Worm (Caenorhabditis elegans) whole organism, L2 larva: Measurements from ENCODE around the gene slc-17.3.

ENCODE experiments used
- C34F6.9 ChIP-seq: fragments of 150-350 bp; optimal IDR thresholded peaks from 2 replicates; lab custom pipeline; 2014; ENCODE audit warnings: missing biosample characterization, missing genetic modification characterization
- F13H6.1 ChIP-seq: sonication (generic microtip); optimal IDR thresholded peaks from 2 replicates; lab custom pipeline; 2016; ENCODE audit warnings: missing genetic modification characterization, missing compliant biosample characterization
- Y55F3AM.14 ChIP-seq: fragments of 200-800 bp; sonication (Bioruptor generic); optimal IDR thresholded peaks from 2 replicates; lab custom pipeline; 2018; ENCODE audit warnings: mild to moderate bottlenecking, missing genetic modification characterization, missing compliant biosample characterization
- alr-1 ChIP-seq: fragments of 150-350 bp; optimal IDR thresholded peaks from 2 replicates; lab custom pipeline; 2014; ENCODE audit warnings: missing biosample characterization, missing genetic modification characterization
- aly-2 ChIP-seq: fragments of 150-350 bp; optimal IDR thresholded peaks from 2 replicates; lab custom pipeline; 2014; ENCODE audit warnings: missing biosample characterization, missing genetic modification characterization
- ama-1 ChIP-seq: fragments of 150-350 bp; optimal IDR thresholded peaks from 2 replicates; lab custom pipeline; 2018; ENCODE audit warnings: inconsistent platforms
- blmp-1 ChIP-seq: sonication (generic microtip); optimal IDR thresholded peaks from 2 replicates; lab custom pipeline; 2017; ENCODE audit warnings: missing genetic modification characterization, mild to moderate bottlenecking, missing compliant biosample characterization, antibody characterized with exemption, moderate library complexity; ENCODE audit not compliant: insufficient read depth
- ceh-16 ChIP-seq: fragments of 150-350 bp; optimal IDR thresholded peaks from 2 replicates; lab custom pipeline; 2014; ENCODE audit warnings: missing biosample characterization, missing genetic modification characterization
- egl-27 ChIP-seq: sonication (generic microtip); optimal IDR thresholded peaks from 3 replicates; lab custom pipeline; 2017; ENCODE audit warnings: missing biosample characterization, missing genetic modification reagents, missing genetic modification characterization
- elt-3 ChIP-seq: sonication (generic microtip); optimal IDR thresholded peaks from 2 replicates; lab custom pipeline; 2017; ENCODE audit warnings: missing biosample characterization, missing genetic modification characterization
- fos-1 ChIP-seq: fragments of 150-350 bp; optimal IDR thresholded peaks from 2 replicates; lab custom pipeline; 2014; ENCODE audit warnings: missing biosample characterization, missing genetic modification characterization
- lin-13 ChIP-seq: fragments of 150-350 bp; optimal IDR thresholded peaks from 2 replicates; lab custom pipeline; 2014; ENCODE audit warnings: missing biosample characterization, missing genetic modification reagents, missing genetic modification characterization
- lsy-2 ChIP-seq, 2 experiments: fragments of 150-350 bp in 1 of 2; sonication (generic microtip) in 1 of 2; optimal IDR thresholded peaks; 2 replicates each; lab custom pipeline; 2014 to 2017; ENCODE audit warnings: missing biosample characterization in 2 of 2, missing genetic modification characterization in 2 of 2
- mab-5 ChIP-seq: fragments of 150-350 bp; optimal IDR thresholded peaks from 2 replicates; lab custom pipeline; 2014; ENCODE audit warnings: missing biosample characterization, missing genetic modification characterization
- mbf-1 ChIP-seq: sonication (generic microtip); optimal IDR thresholded peaks from 2 replicates; lab custom pipeline; 2017; ENCODE audit warnings: missing biosample characterization, missing genetic modification characterization
- nhr-10 ChIP-seq: sonication (generic microtip); optimal IDR thresholded peaks from 2 replicates; lab custom pipeline; 2017; ENCODE audit warnings: missing biosample characterization, missing genetic modification characterization
- nhr-129 ChIP-seq: fragments of 150-350 bp; optimal IDR thresholded peaks from 2 replicates; lab custom pipeline; 2014; ENCODE audit warnings: missing biosample characterization, missing genetic modification characterization
- nhr-21 ChIP-seq: fragments of 150-350 bp; optimal IDR thresholded peaks from 2 replicates; lab custom pipeline; 2014; ENCODE audit warnings: missing biosample characterization, missing genetic modification characterization
- nhr-23 ChIP-seq: fragments of 150-350 bp; optimal IDR thresholded peaks from 2 replicates; lab custom pipeline; 2014; ENCODE audit warnings: missing biosample characterization, missing genetic modification reagents, missing genetic modification characterization
- nhr-237 ChIP-seq: fragments of 150-350 bp; optimal IDR thresholded peaks from 2 replicates; lab custom pipeline; 2014; ENCODE audit warnings: missing biosample characterization, missing genetic modification characterization
- nhr-77 ChIP-seq: fragments of 150-350 bp; optimal IDR thresholded peaks from 2 replicates; lab custom pipeline; 2014; ENCODE audit warnings: missing biosample characterization, missing genetic modification characterization
- peb-1 ChIP-seq: fragments of 150-350 bp; optimal IDR thresholded peaks from 2 replicates; lab custom pipeline; 2014; ENCODE audit warnings: missing biosample characterization, missing genetic modification characterization
- sem-4 ChIP-seq: fragments of 150-350 bp; optimal IDR thresholded peaks from 2 replicates; lab custom pipeline; 2014; ENCODE audit warnings: missing biosample characterization, missing genetic modification reagents, missing genetic modification characterization
- snpc-4 ChIP-seq: fragments of 150-350 bp; optimal IDR thresholded peaks from 2 replicates; lab custom pipeline; 2014; ENCODE audit warnings: missing biosample characterization, missing genetic modification characterization
- unc-39 ChIP-seq: fragments of 150-350 bp; optimal IDR thresholded peaks from 2 replicates; lab custom pipeline; 2014; ENCODE audit warnings: missing biosample characterization, missing genetic modification characterization
- unc-55 ChIP-seq: fragments of 150-350 bp; sonication (generic microtip); optimal IDR thresholded peaks from 3 replicates; lab custom pipeline; 2014; ENCODE audit warnings: missing biosample characterization, missing genetic modification reagents, missing genetic modification characterization
- unc-62 ChIP-seq: fragments of 150-350 bp; optimal IDR thresholded peaks from 2 replicates; lab custom pipeline; 2014; ENCODE audit warnings: missing biosample characterization, missing genetic modification reagents, missing genetic modification characterization
- ztf-1 ChIP-seq: fragments of 200-800 bp; sonication (Bioruptor generic); conservative IDR thresholded peaks from 2 replicates; pipeline ENCODE4 v1.3.6; 2022; ENCODE audit warnings: missing genetic modification characterization, missing compliant biosample characterization
- ztf-11 ChIP-seq: sonication (generic microtip); optimal IDR thresholded peaks from 2 replicates; lab custom pipeline; 2017; ENCODE audit warnings: missing biosample characterization, missing genetic modification characterization
- ztf-4 ChIP-seq: fragments of 150-350 bp; optimal IDR thresholded peaks from 2 replicates; lab custom pipeline; 2014; ENCODE audit warnings: missing biosample characterization, missing genetic modification characterization

The slc-17.3 gene

ce11 chrIII:7823285-7823684 lies 41.8 kb downstream of the slc-17.3 start:
- TF ChIP-seq lin-13 (no peak), lsy-2 (tag; optimal IDR thresholded peaks at IDR 0.05; lab: Kevin White, UChicago) (peak in 1 of 2 experiments; percentile 5), nhr-237 (tag; lab: Kevin White, UChicago) (no peak), unc-62 (no peak), C34F6.9 (tag; lab: Kevin White, UChicago) (no peak), egl-27 (tag; lab: Kevin White, UChicago) (no peak), mbf-1 (tag; lab: Kevin White, UChicago) (no peak), ztf-4 (no peak)

- peak in 1 of 2 experiments; percentile 57 for TF ChIP-seq lsy-2 (tag; optimal IDR thresholded peaks at IDR 0.05; lab: Kevin White, UChicago)
- no peak for TF ChIP-seq aly-2 (tag; lab: Kevin White, UChicago)
- no peak for TF ChIP-seq egl-27 (tag; lab: Kevin White, UChicago)
- no peak for TF ChIP-seq unc-62
- no peak for TF ChIP-seq elt-3 (tag; lab: Kevin White, UChicago)
- no peak for TF ChIP-seq ztf-11 (tag; lab: Kevin White, UChicago)
- TF ChIP-seq C34F6.9 (tag; lab: Kevin White, UChicago) = no peak
- no peak for TF ChIP-seq ceh-16 (tag; lab: Kevin White, UChicago)
- TF ChIP-seq nhr-10 (tag; lab: Kevin White, UChicago) = no peak
- no peak for TF ChIP-seq unc-39 (tag; lab: Kevin White, UChicago)
- TF ChIP-seq peb-1 = no peak
- no peak for TF ChIP-seq nhr-23
- no peak for TF ChIP-seq F13H6.1
- peak; percentile 43 for TF ChIP-seq unc-55 (GFP tag; lab: Kevin White, UChicago)
- TF ChIP-seq nhr-129 (tag; lab: Kevin White, UChicago) = peak; percentile 41
- TF ChIP-seq nhr-21 (tag; lab: Kevin White, UChicago) = no peak
- TF ChIP-seq fos-1 (tag; lab: Kevin White, UChicago) = no peak
Observed at ce11 chrIII:7819866-7820265, 45.2 kb downstream of the slc-17.3 start.

ce11 chrIII:7818965-7819364 lies 46.1 kb downstream of the slc-17.3 start:
- TF ChIP-seq blmp-1 (tag; lab: Kevin White, UChicago) (no peak), ceh-16 (tag; lab: Kevin White, UChicago) (no peak), Y55F3AM.14 (GFP tag; lab: Kevin White, UChicago) (no peak), snpc-4 (tag; lab: Kevin White, UChicago) (no peak), ztf-11 (tag; lab: Kevin White, UChicago) (no peak), ama-1 (lab: Kevin White, UChicago) (no peak), mab-5 (tag; lab: Kevin White, UChicago) (no peak), ztf-4 (no peak), nhr-129 (tag; lab: Kevin White, UChicago) (no peak)

- TF ChIP-seq ceh-16 (tag; lab: Kevin White, UChicago) (no peak), sem-4 (tag; lab: Kevin White, UChicago) (peak; percentile 100)
Observed at ce11 chrIII:7816463-7816862, 48.6 kb downstream of the slc-17.3 start.

- TF ChIP-seq sem-4 (tag; lab: Kevin White, UChicago) = peak; percentile 100
- no peak for TF ChIP-seq Y55F3AM.14 (GFP tag; lab: Kevin White, UChicago)
Observed at ce11 chrIII:7815571-7816348, 49.3 kb downstream of the slc-17.3 start.

- no peak for TF ChIP-seq unc-55 (GFP tag; lab: Kevin White, UChicago)
- TF ChIP-seq ztf-11 (tag; lab: Kevin White, UChicago) = no peak
- no peak for TF ChIP-seq ztf-1 (GFP tag; lab: Robert Waterston, UW)
- TF ChIP-seq egl-27 (tag; lab: Kevin White, UChicago) = no peak
- no peak for TF ChIP-seq nhr-237 (tag; lab: Kevin White, UChicago)
- TF ChIP-seq nhr-77 (tag; lab: Kevin White, UChicago) = no peak
- TF ChIP-seq nhr-129 (tag; lab: Kevin White, UChicago) = no peak
- no peak for TF ChIP-seq snpc-4 (tag; lab: Kevin White, UChicago)
- no peak for TF ChIP-seq alr-1 (tag; lab: Kevin White, UChicago)
- no peak for TF ChIP-seq sem-4 (tag; lab: Kevin White, UChicago)
- TF ChIP-seq aly-2 (tag; lab: Kevin White, UChicago) = no peak
Observed at ce11 chrIII:7815056-7815366, 50.1 kb downstream of the slc-17.3 start.
